Fruit fly (Drosophila melanogaster): Measurements from ENCODE around the gene CG9951.

Gene CG9951

DNA sequence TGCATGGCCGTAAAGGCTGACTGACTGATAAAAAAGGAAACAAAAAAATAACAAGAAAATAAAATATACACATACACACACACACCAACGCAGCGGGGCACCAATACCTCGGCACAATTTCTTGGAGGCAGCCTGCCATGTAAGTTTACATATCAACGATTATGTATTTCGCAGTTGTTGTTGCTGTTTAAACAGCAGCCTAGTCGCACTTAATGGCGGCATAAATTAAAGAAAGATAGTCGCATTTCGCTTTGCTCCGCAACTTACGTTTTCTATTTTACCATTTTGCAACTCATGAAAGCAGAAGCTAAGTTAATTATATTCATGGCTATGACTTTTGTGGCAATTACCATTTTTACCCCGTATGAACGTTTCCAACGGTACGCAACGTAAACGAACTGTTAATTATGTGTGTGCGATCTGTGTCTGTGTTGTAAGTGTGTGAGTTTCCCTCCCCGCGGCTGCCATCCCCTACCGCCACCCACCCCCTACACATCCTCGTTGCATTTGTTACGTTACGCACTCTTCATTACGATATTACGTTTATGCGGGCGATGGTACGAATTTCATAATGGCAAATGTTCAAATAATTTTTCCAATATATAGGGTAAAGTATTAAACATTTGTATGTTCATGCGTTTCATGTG lies 8.5 kb upstream of the CG9951 start (continued):
- TF ChIP-seq CG2199 (GFP tag; IDR thresholded peaks at IDR 0.05) (0 out of 3 replicates have a peak, but pooled peaks have one; percentile 9), CG33213 (GFP tag; optimal IDR thresholded peaks at IDR 0.05) (no peak), CG10209 (GFP tag; optimal IDR thresholded peaks at IDR 0.05) (no peak), seq (GFP tag; IDR thresholded peaks at IDR 0.05) (no peak), Deaf1 (tag; optimal IDR thresholded peaks at IDR 0.05) (no peak), cwo (GFP tag; optimal IDR thresholded peaks at IDR 0.05) (no peak), CG7745 (tag; optimal IDR thresholded peaks at IDR 0.05) (no peak), mam (GFP tag; optimal IDR thresholded peaks at IDR 0.05) (no peak), gce (GFP tag; IDR thresholded peaks at IDR 0.05) (no peak), Eip74EF (GFP tag; optimal IDR thresholded peaks at IDR 0.05) (no peak), pan (optimal IDR thresholded peaks at IDR 0.05) (no peak), pan (GFP tag; optimal IDR thresholded peaks at IDR 0.05 in 1 of 2, IDR thresholded peaks at IDR 0.05 in 1 of 2) (no peak), CG7786 (GFP tag; optimal IDR thresholded peaks at IDR 0.05) (no peak), Pdp1 (GFP tag; optimal IDR thresholded peaks at IDR 0.05) (peak in 1 of 2 experiments; percentile 38), vvl (GFP tag; IDR thresholded peaks at IDR 0.05) (peak; percentile 62; the same call in 1 of the 2 replicates), sens (GFP tag) (peak; percentile 16), MESR4 (GFP tag; optimal IDR thresholded peaks at IDR 0.05) (no peak), Lhr (GFP tag; optimal IDR thresholded peaks at IDR 0.05) (no peak), CG7963 (GFP tag; IDR thresholded peaks at IDR 0.05; ENCODE audit: partially characterized antibody) (no peak), CG10431 (GFP tag; optimal IDR thresholded peaks at IDR 0.05) (peak; percentile 99), CG18599 (GFP tag; optimal IDR thresholded peaks at IDR 0.05) (no peak), schlank (tag; optimal IDR thresholded peaks at IDR 0.05) (no peak), Hmr (GFP tag; optimal IDR thresholded peaks at IDR 0.05) (no peak), inv (GFP tag; IDR thresholded peaks at IDR 0.05; ENCODE audit: partially characterized antibody) (no peak), Bdp1 (GFP tag; optimal IDR thresholded peaks at IDR 0.05) (no peak), CG12391 (tag; optimal IDR thresholded peaks at IDR 0.05) (no peak), br (optimal IDR thresholded peaks at IDR 0.05) (no peak), bbx (GFP tag; IDR thresholded peaks at IDR 0.05; ENCODE audit: partially characterized antibody) (no peak), CG30020 (tag; optimal IDR thresholded peaks at IDR 0.05) (no peak), CG10462 (GFP tag; optimal IDR thresholded peaks at IDR 0.05) (no peak), CG6813 (GFP tag; optimal IDR thresholded peaks at IDR 0.05) (no peak), amos (GFP tag; IDR thresholded peaks at IDR 0.05; ENCODE audit: partially characterized antibody) (no peak), tup (GFP tag; optimal IDR thresholded peaks at IDR 0.05) (no peak), trem (tag; optimal IDR thresholded peaks at IDR 0.05) (no peak), Aef1 (GFP tag; IDR thresholded peaks at IDR 0.05) (no peak), pum (GFP tag; optimal IDR thresholded peaks at IDR 0.05) (no peak), Ets65A (GFP tag) (no peak), CG18764 (GFP tag; optimal IDR thresholded peaks at IDR 0.05) (no peak), CG17802 (tag; optimal IDR thresholded peaks at IDR 0.05) (no peak), CG15601 (tag; optimal IDR thresholded peaks at IDR 0.05) (no peak), Sox100B (GFP tag; optimal IDR thresholded peaks at IDR 0.05) (no peak), Dad (GFP tag; optimal IDR thresholded peaks at IDR 0.05) (no peak), gcm (GFP tag; optimal IDR thresholded peaks at IDR 0.05) (peak; percentile 57), CG3726 (GFP tag; IDR thresholded peaks at IDR 0.05) (no peak), CG34224 (GFP tag; IDR thresholded peaks at IDR 0.05; ENCODE audit: partially characterized antibody) (peak; percentile 28; the same call in 1 of the 3 replicates), Blimp-1 (GFP tag; optimal IDR thresholded peaks at IDR 0.05) (no peak), CG15269 (tag; optimal IDR thresholded peaks at IDR 0.05) (no peak), CG12942 (GFP tag; optimal IDR thresholded peaks at IDR 0.05) (no peak), lab (GFP tag; optimal IDR thresholded peaks at IDR 0.05) (no peak)

Measured in whole organism, embryonic.